Worm (Caenorhabditis elegans) whole organism, midembryonic: ENCODE data around the gene Y54H5A.2.

Source experiments
- cog-1 ChIP-seq: sonication (generic microtip); optimal IDR thresholded peaks from 2 replicates; lab custom pipeline; 2016; ENCODE audit warnings: missing genetic modification characterization, missing compliant biosample characterization
- flt-1 ChIP-seq: fragments of 200-800 bp; sonication (Bioruptor generic); IDR thresholded peaks from 2 replicates; pipeline ENCODE4 v1.3.6; 2022; ENCODE audit warnings: missing genetic modification characterization, missing compliant biosample characterization
- klf-2 ChIP-seq: fragments of 200-800 bp; sonication (Bioruptor generic); conservative IDR thresholded peaks from 2 replicates; pipeline ENCODE4 v1.3.6; 2022; ENCODE audit warnings: missing genetic modification reagents, missing genetic modification characterization, missing compliant biosample characterization
- med-1 ChIP-seq: sonication (generic microtip); optimal IDR thresholded peaks from 2 replicates; lab custom pipeline; 2017; ENCODE audit warnings: missing genetic modification characterization, mild to moderate bottlenecking, missing compliant biosample characterization, antibody characterized with exemption, missing genetic modification reagents; ENCODE audit not compliant: insufficient read depth
- ref-1 ChIP-seq: fragments of 200-800 bp; sonication (Bioruptor generic); conservative IDR thresholded peaks from 2 replicates; pipeline ENCODE4 v1.3.6; 2022; ENCODE audit warnings: missing genetic modification reagents, missing genetic modification characterization, missing compliant biosample characterization
- ztf-23 ChIP-seq: fragments of 200-800 bp; sonication (Bioruptor generic); IDR thresholded peaks from 2 replicates; pipeline ENCODE4 v1.3.6; 2022; ENCODE audit warnings: missing genetic modification reagents, missing genetic modification characterization, missing compliant biosample characterization
- ztf-29 ChIP-seq: fragments of 200-800 bp; sonication (Bioruptor generic); IDR thresholded peaks from 2 replicates; pipeline ENCODE4 v1.3.6; 2022; ENCODE audit warnings: missing genetic modification reagents, missing genetic modification characterization, missing compliant biosample characterization

DNA sequence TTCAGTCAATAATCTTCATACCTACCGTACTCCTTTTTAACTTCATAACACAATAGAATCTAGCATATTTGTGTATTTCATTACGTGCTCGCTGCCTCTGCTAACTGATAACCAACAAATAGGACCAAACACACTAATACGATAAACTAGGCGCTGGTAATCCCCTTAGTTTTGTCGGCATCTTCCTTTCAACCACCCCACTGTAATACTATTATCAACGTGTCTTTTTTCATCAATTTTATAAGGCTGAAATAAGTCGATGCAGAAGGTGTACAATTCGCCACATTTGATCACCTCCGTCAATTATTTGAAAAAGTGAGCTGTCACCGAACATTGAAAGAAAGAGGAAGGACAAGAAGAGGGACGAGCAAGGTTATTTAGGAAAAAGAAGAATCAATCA is 1.9 kb downstream of the Y54H5A.2 start:
- TF ChIP-seq flt-1 (GFP tag; lab: Robert Waterston, UW) (no peak), ztf-23 (GFP tag; lab: Robert Waterston, UW) (no peak), ztf-29 (GFP tag; lab: Robert Waterston, UW) (no peak), ref-1 (GFP tag; lab: Robert Waterston, UW) (no peak), cog-1 (tag; lab: Kevin White, UChicago) (no peak), klf-2 (GFP tag; lab: Robert Waterston, UW) (no peak), med-1 (no peak)
